Worm (Caenorhabditis elegans) whole organism, midembryonic: ENCODE results near the gene sru-28.

ENCODE experiments used
- T22C8.4 ChIP-seq: fragments of 200-800 bp; sonication (Bioruptor generic); IDR thresholded peaks from 2 replicates; pipeline ENCODE4 v1.3.6; 2022; ENCODE audit warnings: missing genetic modification characterization, missing compliant biosample characterization
- cog-1 ChIP-seq: sonication (generic microtip); optimal IDR thresholded peaks from 2 replicates; lab custom pipeline; 2016; ENCODE audit warnings: missing genetic modification characterization, missing compliant biosample characterization
- flt-1 ChIP-seq: fragments of 200-800 bp; sonication (Bioruptor generic); IDR thresholded peaks from 2 replicates; pipeline ENCODE4 v1.3.6; 2022; ENCODE audit warnings: missing genetic modification characterization, missing compliant biosample characterization
- klf-2 ChIP-seq: fragments of 200-800 bp; sonication (Bioruptor generic); conservative IDR thresholded peaks from 2 replicates; pipeline ENCODE4 v1.3.6; 2022; ENCODE audit warnings: missing genetic modification reagents, missing genetic modification characterization, missing compliant biosample characterization
- med-1 ChIP-seq: sonication (generic microtip); optimal IDR thresholded peaks from 2 replicates; lab custom pipeline; 2017; ENCODE audit warnings: missing genetic modification characterization, mild to moderate bottlenecking, missing compliant biosample characterization, antibody characterized with exemption, missing genetic modification reagents; ENCODE audit not compliant: insufficient read depth
- ref-1 ChIP-seq: fragments of 200-800 bp; sonication (Bioruptor generic); conservative IDR thresholded peaks from 2 replicates; pipeline ENCODE4 v1.3.6; 2022; ENCODE audit warnings: missing genetic modification reagents, missing genetic modification characterization, missing compliant biosample characterization
- tab-1 ChIP-seq: fragments of 200-800 bp; sonication (Bioruptor generic); IDR thresholded peaks from 2 replicates; pipeline ENCODE4 v1.3.6; 2022; ENCODE audit warnings: missing genetic modification characterization, missing compliant biosample characterization
- ztf-23 ChIP-seq: fragments of 200-800 bp; sonication (Bioruptor generic); IDR thresholded peaks from 2 replicates; pipeline ENCODE4 v1.3.6; 2022; ENCODE audit warnings: missing genetic modification reagents, missing genetic modification characterization, missing compliant biosample characterization
- ztf-29 ChIP-seq: fragments of 200-800 bp; sonication (Bioruptor generic); IDR thresholded peaks from 2 replicates; pipeline ENCODE4 v1.3.6; 2022; ENCODE audit warnings: missing genetic modification reagents, missing genetic modification characterization, missing compliant biosample characterization

The sru-28 gene

ce11 chrV:1471977-1472376 lies 34.1 kb upstream of the sru-28 start:
- TF ChIP-seq tab-1 (no peak), ref-1 (no peak), med-1 (no peak), cog-1 (tag; lab: Kevin White, UChicago) (no peak), ztf-29 (GFP tag; lab: Robert Waterston, UW) (no peak), ztf-23 (GFP tag; lab: Robert Waterston, UW) (no peak), flt-1 (GFP tag; lab: Robert Waterston, UW) (no peak), T22C8.4 (no peak), klf-2 (GFP tag; lab: Robert Waterston, UW) (no peak)

DNA sequence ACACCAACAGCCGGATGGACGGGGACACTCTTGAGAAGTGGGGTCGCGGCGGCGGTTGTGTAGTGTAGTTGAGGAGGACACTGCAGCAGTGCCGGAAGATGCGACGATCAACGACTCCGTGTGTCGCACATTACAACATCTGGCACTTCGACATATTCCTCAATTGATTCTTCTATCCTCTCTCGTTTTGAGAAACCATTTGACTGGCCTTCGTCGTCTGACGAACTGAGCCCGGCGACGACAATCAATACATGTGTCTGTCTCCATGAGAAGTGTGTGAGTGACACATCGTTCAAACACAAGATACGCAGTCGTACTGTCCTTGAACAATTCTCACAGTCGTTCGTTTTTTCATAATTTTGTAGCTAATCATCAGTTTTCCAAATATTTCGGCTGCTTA lies 33.5 kb upstream of the sru-28 start:
- TF ChIP-seq ztf-23 (GFP tag; lab: Robert Waterston, UW) = no peak
- TF ChIP-seq flt-1 (GFP tag; lab: Robert Waterston, UW) = no peak
- no peak for TF ChIP-seq ref-1

DNA sequence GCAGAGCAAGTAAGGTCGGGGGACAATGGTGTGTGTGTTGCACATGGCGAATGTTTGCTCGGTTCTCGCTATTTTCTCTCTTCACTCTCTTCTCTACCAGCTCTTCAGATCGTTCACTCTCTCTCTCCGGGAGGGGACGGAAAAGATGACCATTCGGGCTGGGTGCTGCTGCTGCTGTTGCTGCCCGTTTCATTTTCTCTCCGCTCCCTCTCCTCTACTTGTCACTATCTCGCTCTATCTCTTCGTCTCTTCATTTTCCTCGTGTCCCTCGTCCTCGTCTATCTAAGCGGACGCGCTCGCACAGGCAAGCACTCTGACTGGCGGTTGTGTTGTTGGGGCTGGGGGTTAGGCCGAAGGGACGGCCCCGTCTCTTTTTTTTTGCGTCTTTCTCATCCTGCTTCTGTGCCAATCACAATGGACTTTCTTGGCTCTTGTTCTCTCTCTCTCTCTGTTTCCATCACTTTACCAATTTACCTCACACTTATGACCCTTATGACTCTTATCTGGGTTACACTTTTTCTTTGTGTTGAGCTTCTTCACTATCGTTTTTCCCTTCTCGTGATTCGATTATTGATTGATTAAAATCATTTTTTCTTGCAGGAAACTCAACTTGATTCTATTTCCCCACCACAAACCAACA lies 31.5 kb upstream of the sru-28 start, which contains the start of the genes F53E2.2 and unc-60:
Gene F53E2.2 (plus strand): TSS at position 601 of the 640 bp plus-strand sequence.
Gene unc-60 (plus strand): TSS at position 601 of the 640 bp plus-strand sequence.
- no peak for TF ChIP-seq cog-1 (tag; lab: Kevin White, UChicago)
- TF ChIP-seq ztf-23 (GFP tag; lab: Robert Waterston, UW) = no peak; the same call in 1 of the 2 replicates
- TF ChIP-seq med-1 = no peak
- TF ChIP-seq klf-2 (GFP tag; lab: Robert Waterston, UW) = no peak
- no peak for TF ChIP-seq T22C8.4
- TF ChIP-seq flt-1 (GFP tag; lab: Robert Waterston, UW) = 0 out of 2 replicates have a peak, but pooled peaks have one; percentile 57
- peak; percentile 46; the same call in 1 of the 2 replicates for TF ChIP-seq tab-1
- no peak; the same call in 1 of the 2 replicates for TF ChIP-seq ztf-29 (GFP tag; lab: Robert Waterston, UW)
- TF ChIP-seq ref-1 = no peak

- TF ChIP-seq med-1 (no peak), tab-1 (no peak), ref-1 (no peak), cog-1 (tag; lab: Kevin White, UChicago) (no peak), klf-2 (GFP tag; lab: Robert Waterston, UW) (no peak), ztf-23 (GFP tag; lab: Robert Waterston, UW) (no peak), flt-1 (GFP tag; lab: Robert Waterston, UW) (no peak), T22C8.4 (no peak), ztf-29 (GFP tag; lab: Robert Waterston, UW) (no peak)
These were observed 29.8 kb upstream of the sru-28 start for ce11 chrV:1476284-1476792.

DNA sequence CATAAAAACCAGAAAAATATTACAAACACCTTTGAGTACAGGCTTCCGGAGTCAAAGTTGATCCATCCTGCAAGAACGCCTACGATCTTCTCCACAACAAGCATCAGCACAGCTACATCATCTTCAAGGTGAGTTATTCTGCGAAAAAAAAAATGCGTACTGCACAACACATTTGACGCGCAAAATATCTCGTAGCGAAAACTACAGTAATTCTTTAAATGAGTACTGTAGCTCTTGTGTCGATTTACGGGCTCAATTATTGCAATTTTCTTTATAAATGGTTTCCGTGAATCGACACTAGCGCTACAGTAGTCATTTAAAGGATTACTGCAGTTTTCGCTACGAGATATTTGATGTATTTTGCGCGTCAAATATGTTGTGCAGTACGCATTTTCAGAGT lies 29.3 kb upstream of the sru-28 start:
- TF ChIP-seq tab-1 (no peak), T22C8.4 (no peak), flt-1 (GFP tag; lab: Robert Waterston, UW) (no peak), ref-1 (no peak), med-1 (no peak), ztf-23 (GFP tag; lab: Robert Waterston, UW) (no peak)

DNA sequence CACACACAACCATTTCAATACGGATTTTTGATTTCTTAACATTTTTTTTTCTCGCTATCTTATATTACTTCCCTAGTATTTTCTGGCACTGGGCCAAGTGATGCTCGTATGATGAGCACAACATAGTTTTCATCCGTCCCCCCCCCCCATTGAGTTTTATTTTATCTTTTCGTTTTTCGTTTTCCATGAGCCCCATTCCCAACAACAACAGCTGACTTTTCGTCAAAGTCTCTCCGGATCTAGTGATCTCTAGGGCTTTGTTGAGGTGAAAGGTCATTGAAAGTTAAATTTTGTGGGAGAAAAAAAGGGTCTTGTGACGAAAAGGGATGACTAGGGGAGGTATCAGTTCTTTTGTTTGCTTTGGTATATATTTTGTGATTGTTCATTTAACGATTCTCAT lies 25.3 kb upstream of the sru-28 start:
- no peak for TF ChIP-seq tab-1
- TF ChIP-seq klf-2 (GFP tag; lab: Robert Waterston, UW) = no peak
- TF ChIP-seq ref-1 = no peak
- TF ChIP-seq ztf-23 (GFP tag; lab: Robert Waterston, UW) = no peak
- TF ChIP-seq T22C8.4 = no peak
- no peak for TF ChIP-seq cog-1 (tag; lab: Kevin White, UChicago)
- TF ChIP-seq flt-1 (GFP tag; lab: Robert Waterston, UW) = no peak
- TF ChIP-seq med-1 = no peak
- TF ChIP-seq ztf-29 (GFP tag; lab: Robert Waterston, UW) = no peak

- no peak for TF ChIP-seq med-1
- TF ChIP-seq flt-1 (GFP tag; lab: Robert Waterston, UW) = no peak
- TF ChIP-seq ztf-23 (GFP tag; lab: Robert Waterston, UW) = no peak
- no peak for TF ChIP-seq tab-1
- TF ChIP-seq cog-1 (tag; lab: Kevin White, UChicago) = no peak
These were observed 24.4 kb upstream of the sru-28 start, which contains the start of gene C38C3.4 for ce11 chrV:1481742-1482141. C38C3.4 (plus strand) TSS chrV:1482042.

DNA sequence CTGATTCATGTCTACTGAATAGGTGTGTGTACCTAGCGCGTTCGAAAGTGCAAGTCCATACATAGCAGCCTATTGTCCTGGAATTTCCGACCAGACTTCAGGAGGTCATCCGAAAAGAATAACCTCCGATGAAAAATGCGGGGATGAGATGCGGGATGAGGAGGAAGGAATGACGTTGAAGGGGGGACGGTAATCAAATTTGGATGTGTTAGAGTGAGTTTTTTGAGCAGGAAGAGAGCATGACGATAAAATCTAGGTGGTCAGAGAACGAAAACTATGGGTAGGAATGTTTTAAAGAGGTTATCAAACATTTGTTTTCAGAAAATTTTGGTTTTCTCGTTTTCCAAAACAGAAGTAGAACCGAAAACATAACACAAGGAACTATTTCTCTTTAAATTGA lies 20.1 kb upstream of the sru-28 start:
- TF ChIP-seq ztf-29 (GFP tag; lab: Robert Waterston, UW) (no peak), flt-1 (GFP tag; lab: Robert Waterston, UW) (no peak), klf-2 (GFP tag; lab: Robert Waterston, UW) (no peak), T22C8.4 (no peak), tab-1 (no peak), med-1 (no peak), ref-1 (no peak), ztf-23 (GFP tag; lab: Robert Waterston, UW) (no peak), cog-1 (tag; lab: Kevin White, UChicago) (no peak)

DNA sequence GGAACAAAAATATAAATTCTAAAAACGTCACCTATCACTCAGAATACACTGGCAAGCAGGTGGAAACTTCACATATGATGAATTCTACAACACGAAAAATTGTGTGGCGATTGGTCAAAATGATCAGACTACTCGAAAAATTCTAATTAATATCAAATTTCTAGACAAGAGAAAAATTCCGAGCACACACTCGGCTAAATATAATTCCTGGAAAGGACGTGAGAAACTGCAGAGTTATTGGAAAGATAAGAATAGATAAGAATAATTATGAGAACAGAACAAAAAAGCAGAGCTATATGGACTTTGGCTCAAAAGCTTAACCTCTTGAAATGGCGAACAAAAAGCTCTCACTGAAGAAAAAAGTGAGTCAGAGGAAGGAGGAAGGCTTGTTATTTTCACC lies 18.8 kb upstream of the sru-28 start:
- TF ChIP-seq T22C8.4 (no peak), ztf-29 (GFP tag; lab: Robert Waterston, UW) (no peak), tab-1 (no peak), ref-1 (no peak), cog-1 (tag; lab: Kevin White, UChicago) (no peak), klf-2 (GFP tag; lab: Robert Waterston, UW) (no peak), ztf-23 (GFP tag; lab: Robert Waterston, UW) (no peak), med-1 (no peak), flt-1 (GFP tag; lab: Robert Waterston, UW) (no peak)

DNA sequence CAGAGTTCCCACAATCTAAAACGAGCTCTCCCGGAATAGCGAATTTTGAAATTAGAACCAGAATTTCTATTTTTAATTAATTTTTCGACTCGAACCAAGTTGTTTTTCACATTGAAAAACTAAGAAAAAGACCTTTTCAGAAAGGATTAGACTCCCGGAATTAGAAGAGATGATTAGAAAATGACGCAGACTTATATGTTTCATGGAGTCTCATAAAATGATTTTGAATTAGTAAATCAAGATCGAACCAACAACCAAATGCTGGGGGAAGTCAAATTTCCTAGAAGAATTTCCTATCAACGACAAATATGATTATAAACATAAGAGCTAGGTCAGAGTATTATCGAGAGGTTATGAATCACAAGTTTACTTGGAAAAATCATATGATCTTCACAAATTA lies 17.5 kb upstream of the sru-28 start:
- TF ChIP-seq T22C8.4 (no peak), flt-1 (GFP tag; lab: Robert Waterston, UW) (no peak), ztf-29 (GFP tag; lab: Robert Waterston, UW) (no peak), ztf-23 (GFP tag; lab: Robert Waterston, UW) (no peak), ref-1 (no peak), med-1 (no peak), klf-2 (GFP tag; lab: Robert Waterston, UW) (no peak), cog-1 (tag; lab: Kevin White, UChicago) (no peak), tab-1 (no peak)
